Worm (Caenorhabditis elegans): Measurements from ENCODE around the gene C04E6.13.

DNA sequence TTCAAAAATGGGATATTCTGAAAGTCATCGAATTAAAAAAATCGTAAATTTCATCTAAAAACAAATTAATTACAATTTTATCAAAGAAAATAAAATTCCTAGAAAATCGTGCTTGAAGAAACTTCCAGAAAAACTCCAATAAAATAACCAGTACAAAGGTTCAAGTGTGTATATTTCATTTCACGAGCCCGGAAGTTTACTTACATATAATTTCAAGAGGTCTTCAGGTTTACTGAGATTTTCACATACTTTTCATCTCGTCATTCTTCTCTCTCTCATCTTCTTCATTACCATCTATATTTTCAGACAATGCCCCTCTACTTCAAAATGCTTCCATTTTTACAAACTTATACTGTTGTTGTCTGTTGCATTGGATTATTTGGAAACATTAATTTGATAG, 9.7 kb downstream of the C04E6.13 start, which contains the start of gene srsx-18:
- TF ChIP-seq nhr-10 (tag; optimal IDR thresholded peaks at IDR 0.05), result no peak
- TF ChIP-seq nhr-12 (tag; optimal IDR thresholded peaks at IDR 0.05), result no peak
- TF ChIP-seq alr-1 (tag; optimal IDR thresholded peaks at IDR 0.05), result no peak
- TF ChIP-seq elt-3 (tag; optimal IDR thresholded peaks at IDR 0.05), result no peak
- no peak for TF ChIP-seq ceh-82 (tag; optimal IDR thresholded peaks at IDR 0.05)
- TF ChIP-seq nhr-77 (tag; optimal IDR thresholded peaks at IDR 0.05), result no peak
- TF ChIP-seq ztf-11 (tag; optimal IDR thresholded peaks at IDR 0.05), result no peak
- no peak for TF ChIP-seq lsy-2 (tag; optimal IDR thresholded peaks at IDR 0.05)
- TF ChIP-seq lin-13 (GFP tag; optimal IDR thresholded peaks at IDR 0.05), result no peak
- TF ChIP-seq lin-11 (tag; optimal IDR thresholded peaks at IDR 0.05), result no peak

Measured in whole organism, L2 larva.